Worm (Caenorhabditis elegans) whole organism, L2 larva: ENCODE measurements around the gene F49F1.12.

Experiments used
- ZK546.5 ChIP-seq: sonication (generic microtip); optimal IDR thresholded peaks from 2 replicates; lab custom pipeline; 2017; ENCODE audit warnings: missing biosample characterization, missing genetic modification characterization
- aly-2 ChIP-seq: fragments of 150-350 bp; optimal IDR thresholded peaks from 2 replicates; lab custom pipeline; 2014; ENCODE audit warnings: missing biosample characterization, missing genetic modification characterization
- ama-1 ChIP-seq: fragments of 150-350 bp; optimal IDR thresholded peaks from 2 replicates; lab custom pipeline; 2018; ENCODE audit warnings: inconsistent platforms
- ceh-82 ChIP-seq: fragments of 150-350 bp; optimal IDR thresholded peaks from 2 replicates; lab custom pipeline; 2014; ENCODE audit warnings: missing biosample characterization, missing genetic modification characterization
- lin-11 ChIP-seq: fragments of 150-350 bp; sonication (generic microtip); optimal IDR thresholded peaks from 2 replicates; lab custom pipeline; 2014; ENCODE audit warnings: missing biosample characterization, missing genetic modification characterization, inconsistent platforms, mixed read lengths
- lin-13 ChIP-seq: fragments of 150-350 bp; optimal IDR thresholded peaks from 2 replicates; lab custom pipeline; 2014; ENCODE audit warnings: missing biosample characterization, missing genetic modification reagents, missing genetic modification characterization
- lin-39 ChIP-seq: fragments of 150-350 bp; optimal IDR thresholded peaks from 2 replicates; lab custom pipeline; 2014; ENCODE audit warnings: missing biosample characterization, missing genetic modification reagents, missing genetic modification characterization
- mdl-1 ChIP-seq, 2 experiments: fragments of 150-350 bp in 1 of 2; sonication (generic microtip) in 1 of 2; optimal IDR thresholded peaks; 2 replicates each; lab custom pipeline; 2017; ENCODE audit warnings: missing biosample characterization in 2 of 2, missing genetic modification characterization in 2 of 2
- nhr-12 ChIP-seq: fragments of 150-350 bp; optimal IDR thresholded peaks from 2 replicates; lab custom pipeline; 2014; ENCODE audit warnings: missing biosample characterization, missing genetic modification characterization
- zag-1 ChIP-seq: fragments of 150-350 bp; optimal IDR thresholded peaks from 2 replicates; lab custom pipeline; 2014; ENCODE audit warnings: missing biosample characterization, missing genetic modification characterization
- ztf-4 ChIP-seq: fragments of 150-350 bp; optimal IDR thresholded peaks from 2 replicates; lab custom pipeline; 2014; ENCODE audit warnings: missing biosample characterization, missing genetic modification characterization

- no peak for TF ChIP-seq ama-1 (lab: Kevin White, UChicago)
- TF ChIP-seq ztf-4 (tag; lab: Kevin White, UChicago), result no peak
- TF ChIP-seq nhr-12 (tag; lab: Kevin White, UChicago), result no peak
- no peak for TF ChIP-seq lin-39
- TF ChIP-seq ceh-82, result no peak
- no peak for TF ChIP-seq mdl-1 (tag; optimal IDR thresholded peaks at IDR 0.05; lab: Kevin White, UChicago)
- no peak for TF ChIP-seq lin-11
- TF ChIP-seq lin-13 (GFP tag; lab: Kevin White, UChicago), result no peak
- no peak for TF ChIP-seq aly-2
- TF ChIP-seq ZK546.5 (tag; lab: Kevin White, UChicago), result no peak
- no peak for TF ChIP-seq zag-1 (tag; lab: Kevin White, UChicago)
Measured at ce11 chrIV:4140265-4140664, 2.6 kb downstream of the F49F1.12 start, which contains the start of gene F49F1.18.
